Worm (Caenorhabditis elegans) whole organism, mixed stage, embryonic: Measurements from ENCODE around the gene EEED8.4.

ENCODE experiments used
- M03D4.4 ChIP-seq: sonication (generic microtip); optimal IDR thresholded peaks from 2 replicates; lab custom pipeline; 2017; ENCODE audit warnings: mild to moderate bottlenecking, missing genetic modification characterization, missing compliant biosample characterization
- bed-3 ChIP-seq: fragments of 200-800 bp; sonication (Bioruptor generic); optimal IDR thresholded peaks from 3 replicates; lab custom pipeline; 2018; ENCODE audit warnings: mild to moderate bottlenecking, missing genetic modification characterization, moderate library complexity, missing compliant biosample characterization
- blmp-1 ChIP-seq: fragments of 150-350 bp; optimal IDR thresholded peaks from 2 replicates; lab custom pipeline; 2014; ENCODE audit warnings: missing biosample characterization, missing genetic modification characterization
- ceh-39 ChIP-seq: fragments of 150-350 bp; optimal IDR thresholded peaks from 2 replicates; lab custom pipeline; 2014; ENCODE audit warnings: missing biosample characterization, missing genetic modification characterization
- ceh-43 ChIP-seq: fragments of 200-800 bp; sonication (Bioruptor generic); optimal IDR thresholded peaks from 2 replicates; lab custom pipeline; 2018; ENCODE audit warnings: mild to moderate bottlenecking, missing genetic modification characterization, moderate library complexity, missing compliant biosample characterization
- ceh-83 ChIP-seq: fragments of 200-800 bp; sonication (Bioruptor generic); optimal IDR thresholded peaks from 2 replicates; lab custom pipeline; 2018; ENCODE audit warnings: mild to moderate bottlenecking, missing genetic modification characterization, missing compliant biosample characterization
- ces-1 ChIP-seq: fragments of 150-350 bp; optimal IDR thresholded peaks from 2 replicates; lab custom pipeline; 2014; ENCODE audit warnings: missing biosample characterization, missing genetic modification reagents, missing genetic modification characterization
- cnd-1 ChIP-seq: fragments of 200-800 bp; sonication (Bioruptor generic); optimal IDR thresholded peaks from 2 replicates; lab custom pipeline; 2018; ENCODE audit warnings: mild to moderate bottlenecking, missing genetic modification characterization, missing compliant biosample characterization
- drap-1 ChIP-seq: fragments of 200-800 bp; sonication (Bioruptor generic); optimal IDR thresholded peaks from 3 replicates; lab custom pipeline; 2018; ENCODE audit warnings: mild to moderate bottlenecking, missing genetic modification characterization, missing compliant biosample characterization
- elt-1 ChIP-seq: sonication (generic microtip); optimal IDR thresholded peaks from 2 replicates; lab custom pipeline; 2017; ENCODE audit warnings: missing genetic modification characterization, mild to moderate bottlenecking, missing compliant biosample characterization, antibody characterized with exemption, moderate library complexity, borderline replicate concordance; ENCODE audit not compliant: insufficient read depth
- elt-3 ChIP-seq: fragments of 150-350 bp; optimal IDR thresholded peaks from 2 replicates; lab custom pipeline; 2014; ENCODE audit warnings: missing biosample characterization, missing genetic modification characterization
- flh-1 ChIP-seq: fragments of 200-800 bp; sonication (Bioruptor generic); optimal IDR thresholded peaks from 2 replicates; lab custom pipeline; 2018; ENCODE audit warnings: mild to moderate bottlenecking, missing genetic modification characterization, moderate library complexity, missing compliant biosample characterization
- ham-2 ChIP-seq: fragments of 200-800 bp; sonication (Bioruptor generic); optimal IDR thresholded peaks from 2 replicates; lab custom pipeline; 2018; ENCODE audit warnings: mild to moderate bottlenecking, missing genetic modification characterization, missing compliant biosample characterization
- hlh-1 ChIP-seq: fragments of 150-350 bp; optimal IDR thresholded peaks from 2 replicates; lab custom pipeline; 2014; ENCODE audit warnings: missing biosample characterization, missing genetic modification reagents, missing genetic modification characterization
- lin-13 ChIP-seq: fragments of 150-350 bp; optimal IDR thresholded peaks from 2 replicates; lab custom pipeline; 2014; ENCODE audit warnings: missing biosample characterization, missing genetic modification characterization
- lin-32 ChIP-seq: fragments of 200-800 bp; sonication (Bioruptor generic); optimal IDR thresholded peaks from 2 replicates; lab custom pipeline; 2018; ENCODE audit warnings: mild to moderate bottlenecking, missing genetic modification characterization, missing compliant biosample characterization
- lsy-2 ChIP-seq: fragments of 150-350 bp; optimal IDR thresholded peaks from 2 replicates; lab custom pipeline; 2014; ENCODE audit warnings: missing biosample characterization, missing genetic modification characterization
- mab-5 ChIP-seq: fragments of 150-350 bp; optimal IDR thresholded peaks from 2 replicates; lab custom pipeline; 2014; ENCODE audit warnings: missing biosample characterization, missing genetic modification characterization
- mep-1 ChIP-seq: fragments of 150-350 bp; optimal IDR thresholded peaks from 2 replicates; lab custom pipeline; 2017; ENCODE audit warnings: missing biosample characterization, missing genetic modification reagents, missing genetic modification characterization, inconsistent platforms
- mls-2 ChIP-seq: sonication (generic microtip); optimal IDR thresholded peaks from 2 replicates; lab custom pipeline; 2016; ENCODE audit warnings: mild to moderate bottlenecking, missing genetic modification characterization, moderate library complexity, missing compliant biosample characterization
- nhr-12 ChIP-seq: fragments of 150-350 bp; optimal IDR thresholded peaks from 2 replicates; lab custom pipeline; 2014; ENCODE audit warnings: missing biosample characterization, missing genetic modification characterization
- nhr-2 ChIP-seq: fragments of 150-350 bp; optimal IDR thresholded peaks from 2 replicates; lab custom pipeline; 2014; ENCODE audit warnings: missing biosample characterization, missing genetic modification characterization
- nhr-237 ChIP-seq: fragments of 150-350 bp; optimal IDR thresholded peaks from 2 replicates; lab custom pipeline; 2014; ENCODE audit warnings: missing biosample characterization, missing genetic modification characterization
- nhr-28 ChIP-seq: fragments of 150-350 bp; optimal IDR thresholded peaks from 2 replicates; lab custom pipeline; 2014; ENCODE audit warnings: missing biosample characterization, missing genetic modification characterization
- nhr-76 ChIP-seq: sonication (generic microtip); optimal IDR thresholded peaks from 2 replicates; lab custom pipeline; 2017; ENCODE audit warnings: missing biosample characterization, missing genetic modification characterization
- pha-4 ChIP-seq: fragments of 150-350 bp; optimal IDR thresholded peaks from 2 replicates; lab custom pipeline; 2018; ENCODE audit warnings: missing biosample characterization, missing genetic modification reagents, missing genetic modification characterization
- sem-2 ChIP-seq: fragments of 200-800 bp; sonication (Bioruptor generic); optimal IDR thresholded peaks from 2 replicates; lab custom pipeline; 2018; ENCODE audit warnings: mild to moderate bottlenecking, missing genetic modification characterization, missing compliant biosample characterization
- snpc-4 ChIP-seq: fragments of 150-350 bp; optimal IDR thresholded peaks from 2 replicates; lab custom pipeline; 2014; ENCODE audit warnings: missing biosample characterization, missing genetic modification characterization
- sptf-1 ChIP-seq: sonication (generic microtip); optimal IDR thresholded peaks from 2 replicates; lab custom pipeline; 2017; ENCODE audit warnings: mild to moderate bottlenecking, missing genetic modification characterization, moderate library complexity, missing compliant biosample characterization
- tbx-8 ChIP-seq: fragments of 200-800 bp; sonication (Bioruptor generic); optimal IDR thresholded peaks from 2 replicates; lab custom pipeline; 2018; ENCODE audit warnings: mild to moderate bottlenecking, missing genetic modification characterization, moderate library complexity, missing compliant biosample characterization
- unc-120 ChIP-seq: sonication (generic microtip); optimal IDR thresholded peaks from 2 replicates; lab custom pipeline; 2017; ENCODE audit warnings: missing genetic modification characterization, missing compliant biosample characterization; ENCODE audit not compliant: poor library complexity, severe bottlenecking
- unc-39 ChIP-seq: fragments of 150-350 bp; optimal IDR thresholded peaks from 2 replicates; lab custom pipeline; 2014; ENCODE audit warnings: missing biosample characterization, missing genetic modification characterization
- unc-62 ChIP-seq: fragments of 150-350 bp; optimal IDR thresholded peaks from 2 replicates; lab custom pipeline; 2014; ENCODE audit warnings: missing biosample characterization, missing genetic modification reagents, missing genetic modification characterization
- zip-8 ChIP-seq: fragments of 150-350 bp; optimal IDR thresholded peaks from 2 replicates; lab custom pipeline; 2014; ENCODE audit warnings: missing biosample characterization, missing genetic modification characterization
- ztf-11 ChIP-seq: fragments of 150-350 bp; optimal IDR thresholded peaks from 2 replicates; lab custom pipeline; 2014; ENCODE audit warnings: missing biosample characterization, missing genetic modification characterization

The EEED8.4 gene

ce11 chrII:5408924-5409323, at the start of gene EEED8.4, which contains the start of gene EEED8.12:
Gene EEED8.4, plus strand, starts transcription at chrII:5409319.
Gene EEED8.12, minus strand, starts transcription at chrII:5409024.
- no peak for TF ChIP-seq elt-3

- TF ChIP-seq ham-2 (GFP tag; lab: Kevin White, UChicago), result no peak
- no peak for TF ChIP-seq tbx-8
- TF ChIP-seq ztf-11 (tag; lab: Kevin White, UChicago), result no peak
- TF ChIP-seq mls-2 (tag; lab: Kevin White, UChicago), result no peak
- TF ChIP-seq unc-62 (GFP tag; lab: Kevin White, UChicago), result no peak
- TF ChIP-seq nhr-12 (tag; lab: Kevin White, UChicago), result no peak
- no peak for TF ChIP-seq ceh-83
- no peak for TF ChIP-seq cnd-1 (tag; lab: Kevin White, UChicago)
- TF ChIP-seq unc-39, result no peak
- no peak for TF ChIP-seq nhr-237 (tag; lab: Kevin White, UChicago)
- no peak for TF ChIP-seq ces-1 (GFP tag; lab: Kevin White, UChicago)
- TF ChIP-seq lsy-2 (tag; lab: Kevin White, UChicago), result no peak
- no peak for TF ChIP-seq ceh-39 (tag; lab: Kevin White, UChicago)
- no peak for TF ChIP-seq lin-13 (tag; lab: Kevin White, UChicago)
- TF ChIP-seq nhr-28, result no peak
These were observed 44.6 kb upstream of the EEED8.4 start for ce11 chrII:5364516-5364915.

- TF ChIP-seq hlh-1 (tag; lab: Kevin White, UChicago) (no peak), elt-1 (no peak), sptf-1 (tag; lab: Kevin White, UChicago) (no peak), nhr-12 (tag; lab: Kevin White, UChicago) (no peak), cnd-1 (tag; lab: Kevin White, UChicago) (no peak), ces-1 (GFP tag; lab: Kevin White, UChicago) (peak; percentile 21)
- TF ChIP-seq, all 35 proteins: peak for 1
These were observed 43.5 kb upstream of the EEED8.4 start, which contains the start of gene F09E5.16 for ce11 chrII:5365645-5366044. Gene F09E5.16, minus strand, starts transcription at chrII:5365745.

ce11 chrII:5370641-5371040, 38.5 kb upstream of the EEED8.4 start, which contains the start of gene F09E5.12:
Gene F09E5.12, minus strand, starts transcription at chrII:5370741.
- no peak for TF ChIP-seq M03D4.4 (tag; lab: Kevin White, UChicago)
- no peak for TF ChIP-seq ceh-83
- TF ChIP-seq flh-1 (GFP tag; lab: Kevin White, UChicago), result no peak
- no peak for TF ChIP-seq mab-5 (tag; lab: Kevin White, UChicago)
- TF ChIP-seq tbx-8, result no peak
- TF ChIP-seq unc-62 (GFP tag; lab: Kevin White, UChicago), result no peak
- TF ChIP-seq drap-1, result no peak
- no peak for TF ChIP-seq elt-1
- TF ChIP-seq nhr-12 (tag; lab: Kevin White, UChicago), result no peak
- TF ChIP-seq nhr-76 (tag; lab: Kevin White, UChicago), result no peak
- TF ChIP-seq ceh-43 (GFP tag; lab: Kevin White, UChicago), result no peak
- no peak for TF ChIP-seq mep-1 (tag; lab: Kevin White, UChicago)
- TF ChIP-seq ztf-11 (tag; lab: Kevin White, UChicago), result no peak
- TF ChIP-seq hlh-1 (tag; lab: Kevin White, UChicago), result no peak
- TF ChIP-seq, all 35 proteins: peak for 0

ce11 chrII:5373275-5374047, 35.7 kb upstream of the EEED8.4 start, which contains the start of the genes agt-2 and F09E5.3:
Gene agt-2, minus strand, starts transcription at chrII:5373827.
Gene F09E5.3, plus strand, starts transcription at chrII:5373997.
- TF ChIP-seq elt-3 (no peak), unc-62 (GFP tag; lab: Kevin White, UChicago) (peak; percentile 26), pha-4 (tag; lab: Kevin White, UChicago) (peak; percentile 95), drap-1 (peak; percentile 53), zip-8 (no peak), tbx-8 (no peak), elt-1 (no peak), lin-32 (GFP tag; lab: Kevin White, UChicago) (no peak), snpc-4 (tag; lab: Kevin White, UChicago) (no peak), ceh-43 (GFP tag; lab: Kevin White, UChicago) (no peak), ces-1 (GFP tag; lab: Kevin White, UChicago) (peak; percentile 74), nhr-76 (tag; lab: Kevin White, UChicago) (no peak), sptf-1 (tag; lab: Kevin White, UChicago) (peak; percentile 71), cnd-1 (tag; lab: Kevin White, UChicago) (peak; percentile 36), lin-13 (tag; lab: Kevin White, UChicago) (peak; percentile 90), ztf-11 (tag; lab: Kevin White, UChicago) (peak; percentile 53), unc-39 (no peak), mep-1 (tag; lab: Kevin White, UChicago) (peak; percentile 90), ceh-39 (tag; lab: Kevin White, UChicago) (peak; percentile 68), sem-2 (GFP tag; lab: Kevin White, UChicago) (no peak), M03D4.4 (tag; lab: Kevin White, UChicago) (peak; percentile 9), blmp-1 (peak; percentile 3), lsy-2 (tag; lab: Kevin White, UChicago) (peak; percentile 89), mab-5 (tag; lab: Kevin White, UChicago) (no peak), ceh-83 (peak; percentile 47), mls-2 (tag; lab: Kevin White, UChicago) (peak; percentile 17), nhr-28 (no peak), nhr-2 (peak; percentile 13), flh-1 (GFP tag; lab: Kevin White, UChicago) (no peak), nhr-12 (tag; lab: Kevin White, UChicago) (no peak), hlh-1 (tag; lab: Kevin White, UChicago) (peak; percentile 37), ham-2 (GFP tag; lab: Kevin White, UChicago) (no peak), nhr-237 (tag; lab: Kevin White, UChicago) (peak; percentile 77), bed-3 (GFP tag; lab: Kevin White, UChicago) (no peak), unc-120 (tag; lab: Kevin White, UChicago) (no peak)
